Worm (Caenorhabditis elegans) whole organism, L4 larva: Measurements from ENCODE around the gene srg-56.

Experiments
- F26F4.8 ChIP-seq: fragments of 200-800 bp; sonication (Bioruptor generic); conservative IDR thresholded peaks from 2 replicates; pipeline ENCODE4 v1.3.6; 2022; ENCODE audit warnings: missing genetic modification characterization, missing compliant biosample characterization
- F37D6.2 ChIP-seq: sonication (generic microtip); optimal IDR thresholded peaks from 2 replicates; lab custom pipeline; 2016; ENCODE audit warnings: mild to moderate bottlenecking, missing genetic modification characterization, missing compliant biosample characterization
- F44E2.7 ChIP-seq: fragments of 200-800 bp; sonication (Bioruptor generic); IDR thresholded peaks from 2 replicates; pipeline ENCODE4 v2.1.2; 2022; ENCODE audit warnings: missing genetic modification characterization, missing compliant biosample characterization
- F49E8.2 ChIP-seq: sonication (generic microtip); optimal IDR thresholded peaks from 2 replicates; lab custom pipeline; 2016; ENCODE audit warnings: missing compliant biosample characterization, mild to moderate bottlenecking, missing genetic modification characterization, borderline replicate concordance
- R02D3.7 ChIP-seq: fragments of 150-350 bp; sonication (generic microtip); optimal IDR thresholded peaks from 3 replicates; lab custom pipeline; 2014; ENCODE audit warnings: missing biosample characterization, missing genetic modification characterization
- Y105C5A.15 ChIP-seq: fragments of 200-800 bp; sonication (Bioruptor generic); IDR thresholded peaks from 2 replicates; pipeline ENCODE4 v1.3.6; 2022; ENCODE audit warnings: missing genetic modification characterization, missing compliant biosample characterization
- Y48G9A.11 ChIP-seq: fragments of 200-800 bp; sonication (Bioruptor generic); IDR thresholded peaks from 2 replicates; pipeline ENCODE4 v1.3.6; 2022; ENCODE audit warnings: missing genetic modification reagents, missing genetic modification characterization, missing compliant biosample characterization
- Y5F2A.4 ChIP-seq: fragments of 200-800 bp; sonication (Bioruptor generic); optimal IDR thresholded peaks from 2 replicates; lab custom pipeline; 2018; ENCODE audit warnings: mild to moderate bottlenecking, missing genetic modification characterization, missing compliant biosample characterization
- ZK337.2 ChIP-seq: fragments of 200-800 bp; sonication (Bioruptor generic); IDR thresholded peaks from 2 replicates; pipeline ENCODE4 v1.3.6; 2022; ENCODE audit warnings: missing genetic modification reagents, missing genetic modification characterization, missing compliant biosample characterization
- aly-2 ChIP-seq: sonication (generic microtip); optimal IDR thresholded peaks from 2 replicates; lab custom pipeline; 2018; ENCODE audit warnings: missing biosample characterization, missing genetic modification characterization
- attf-4 ChIP-seq: sonication (generic microtip); optimal IDR thresholded peaks from 3 replicates; lab custom pipeline; 2017; ENCODE audit warnings: missing biosample characterization, missing genetic modification characterization
- ceh-28 ChIP-seq: fragments of 150-350 bp; optimal IDR thresholded peaks from 2 replicates; lab custom pipeline; 2014; ENCODE audit warnings: missing biosample characterization, missing genetic modification reagents, missing genetic modification characterization
- ceh-44 ChIP-seq: fragments of 200-800 bp; sonication (Bioruptor generic); IDR thresholded peaks from 2 replicates; pipeline ENCODE4 v1.3.6; 2022; ENCODE audit warnings: missing genetic modification reagents, missing genetic modification characterization, missing compliant biosample characterization
- daf-16 ChIP-seq, 3 experiments: sonication (generic microtip); optimal IDR thresholded peaks; 2 replicates each; lab custom pipeline; 2016 to 2017; ENCODE audit warnings: missing genetic modification characterization in 3 of 3, missing genetic modification reagents in 3 of 3, mild to moderate bottlenecking in 2 of 3, missing compliant biosample characterization in 2 of 3, missing biosample characterization in 1 of 3, moderate library complexity in 1 of 3
- daf-19 ChIP-seq: fragments of 200-800 bp; sonication (Bioruptor generic); conservative IDR thresholded peaks from 2 replicates; pipeline ENCODE4 v1.3.6; 2022; ENCODE audit warnings: missing genetic modification characterization, missing compliant biosample characterization
- dmd-6 ChIP-seq: fragments of 200-800 bp; sonication (Bioruptor generic); IDR thresholded peaks from 2 replicates; pipeline ENCODE4 v1.3.6; 2022; ENCODE audit warnings: missing genetic modification reagents, missing genetic modification characterization, missing compliant biosample characterization
- dmd-8 ChIP-seq: fragments of 200-800 bp; sonication (Bioruptor generic); IDR thresholded peaks from 2 replicates; pipeline ENCODE4 v1.3.6; 2022; ENCODE audit warnings: missing genetic modification characterization, missing compliant biosample characterization
- dpl-1 ChIP-seq: fragments of 150-350 bp; optimal IDR thresholded peaks from 2 replicates; lab custom pipeline; 2014; ENCODE audit warnings: missing biosample characterization, missing genetic modification reagents, missing genetic modification characterization
- duxl-1 ChIP-seq: sonication (generic microtip); optimal IDR thresholded peaks from 2 replicates; lab custom pipeline; 2016; ENCODE audit warnings: mild to moderate bottlenecking, missing genetic modification characterization, moderate library complexity, missing compliant biosample characterization; ENCODE audit not compliant: poor library complexity
- fos-1 ChIP-seq: fragments of 150-350 bp; optimal IDR thresholded peaks from 2 replicates; lab custom pipeline; 2014; ENCODE audit warnings: missing biosample characterization, missing genetic modification characterization
- gei-8 ChIP-seq: fragments of 200-800 bp; sonication (Bioruptor generic); optimal IDR thresholded peaks from 2 replicates; lab custom pipeline; 2018; ENCODE audit warnings: mild to moderate bottlenecking, missing genetic modification characterization, missing compliant biosample characterization
- hlh-11 ChIP-seq: fragments of 200-800 bp; sonication (Bioruptor generic); optimal IDR thresholded peaks from 2 replicates; lab custom pipeline; 2018; ENCODE audit warnings: mild to moderate bottlenecking, missing genetic modification characterization, missing compliant biosample characterization
- lin-13 ChIP-seq: fragments of 150-350 bp; optimal IDR thresholded peaks from 2 replicates; lab custom pipeline; 2014; ENCODE audit warnings: missing biosample characterization, missing genetic modification reagents, missing genetic modification characterization
- lin-38 ChIP-seq: fragments of 200-800 bp; sonication (Bioruptor generic); IDR thresholded peaks from 2 replicates; pipeline ENCODE4 v1.3.6; 2022; ENCODE audit warnings: missing genetic modification reagents, missing genetic modification characterization, missing compliant biosample characterization
- lsy-2 ChIP-seq, 2 experiments: fragments of 150-350 bp in 1 of 2; sonication (generic microtip) in 1 of 2; optimal IDR thresholded peaks; 2 replicates each; lab custom pipeline; 2014 to 2017; ENCODE audit warnings: missing biosample characterization in 2 of 2, missing genetic modification characterization in 2 of 2
- madf-5 ChIP-seq, 2 experiments: fragments of 200-800 bp; sonication (Bioruptor generic); IDR thresholded peaks; 2 replicates each; pipeline ENCODE4 v1.3.6; 2022; ENCODE audit warnings: missing compliant biosample characterization in 2 of 2, missing genetic modification characterization in 2 of 2
- mdl-1 ChIP-seq, 2 experiments: fragments of 150-350 bp in 1 of 2; sonication (generic microtip) in 1 of 2; optimal IDR thresholded peaks; 2 replicates each; lab custom pipeline; 2014 to 2017; ENCODE audit warnings: missing biosample characterization in 2 of 2, missing genetic modification characterization in 2 of 2
- nhr-11 ChIP-seq: fragments of 150-350 bp; optimal IDR thresholded peaks from 2 replicates; lab custom pipeline; 2014; ENCODE audit warnings: missing biosample characterization, missing genetic modification characterization
- nhr-28 ChIP-seq: fragments of 150-350 bp; optimal IDR thresholded peaks from 2 replicates; lab custom pipeline; 2014; ENCODE audit warnings: missing biosample characterization, missing genetic modification characterization
- nhr-41 ChIP-seq: fragments of 200-800 bp; sonication (Bioruptor generic); IDR thresholded peaks from 2 replicates; pipeline ENCODE4 v1.3.6; 2022; ENCODE audit warnings: missing genetic modification reagents, missing genetic modification characterization, missing compliant biosample characterization
- nhr-42 ChIP-seq: fragments of 200-800 bp; sonication (Bioruptor generic); IDR thresholded peaks from 2 replicates; pipeline ENCODE4 v1.3.6; 2022; ENCODE audit warnings: missing genetic modification characterization, missing compliant biosample characterization
- pha-4 ChIP-seq, 2 experiments: fragments of 150-350 bp in 1 of 2; fragments of 200-800 bp in 1 of 2; sonication (Bioruptor generic) in 1 of 2; IDR thresholded peaks in 1 of 2; optimal IDR thresholded peaks in 1 of 2; 2 replicates each; pipeline versions ENCODE4 v1.3.6 to Lab custom; 2014 to 2022; ENCODE audit warnings: missing genetic modification characterization in 2 of 2, missing genetic modification reagents in 2 of 2, missing biosample characterization in 1 of 2, missing compliant biosample characterization in 1 of 2
- php-3 ChIP-seq: fragments of 200-800 bp; sonication (Bioruptor generic); IDR thresholded peaks from 2 replicates; pipeline ENCODE4 v1.3.6; 2022; ENCODE audit warnings: missing genetic modification reagents, missing genetic modification characterization, missing compliant biosample characterization
- pqm-1 ChIP-seq: sonication (generic microtip); optimal IDR thresholded peaks from 2 replicates; lab custom pipeline; 2017; ENCODE audit warnings: missing biosample characterization, missing genetic modification characterization
- rbr-2 ChIP-seq: sonication (generic microtip); optimal IDR thresholded peaks from 2 replicates; lab custom pipeline; 2016; ENCODE audit warnings: missing genotype, missing genetic modification characterization, missing compliant biosample characterization
- saeg-2 ChIP-seq: fragments of 200-800 bp; sonication (Bioruptor generic); IDR thresholded peaks from 2 replicates; pipeline ENCODE4 v1.3.6; 2022; ENCODE audit warnings: missing genetic modification reagents, missing genetic modification characterization, missing compliant biosample characterization
- sdz-12 ChIP-seq: fragments of 200-800 bp; sonication (Bioruptor generic); optimal IDR thresholded peaks from 2 replicates; lab custom pipeline; 2018; ENCODE audit warnings: mild to moderate bottlenecking, missing genetic modification characterization, missing compliant biosample characterization
- spr-3 ChIP-seq: fragments of 200-800 bp; sonication (Bioruptor generic); optimal IDR thresholded peaks from 2 replicates; lab custom pipeline; 2018; ENCODE audit warnings: mild to moderate bottlenecking, missing genetic modification characterization, missing compliant biosample characterization
- tra-1 ChIP-seq: fragments of 200-800 bp; sonication (Bioruptor generic); IDR thresholded peaks from 2 replicates; pipeline ENCODE4 v1.3.6; 2022; ENCODE audit warnings: missing genetic modification reagents, missing genetic modification characterization, missing compliant biosample characterization
- unc-62 ChIP-seq, 3 experiments: fragments of 150-350 bp in 1 of 3; sonication (generic microtip); optimal IDR thresholded peaks in 2 of 3; peaks in 1 of 3; 1 replicate in 1 of 3; 2 replicates in 2 of 3; lab custom pipeline; 2014 to 2017; ENCODE audit warnings: missing biosample characterization in 3 of 3, missing genetic modification characterization in 3 of 3, missing genetic modification reagents in 3 of 3, missing genotype in 1 of 3
- vab-7 ChIP-seq: fragments of 200-800 bp; sonication (Bioruptor generic); IDR thresholded peaks from 2 replicates; pipeline ENCODE4 v1.3.6; 2022; ENCODE audit warnings: missing genetic modification reagents, missing genetic modification characterization, missing compliant biosample characterization
- zag-1 ChIP-seq: fragments of 150-350 bp; optimal IDR thresholded peaks from 2 replicates; lab custom pipeline; 2014; ENCODE audit warnings: missing biosample characterization, missing genetic modification characterization
- zfp-2 ChIP-seq: sonication (generic microtip); optimal IDR thresholded peaks from 2 replicates; lab custom pipeline; 2016; ENCODE audit warnings: mild to moderate bottlenecking, missing genetic modification characterization, missing compliant biosample characterization

Gene srg-56

DNA sequence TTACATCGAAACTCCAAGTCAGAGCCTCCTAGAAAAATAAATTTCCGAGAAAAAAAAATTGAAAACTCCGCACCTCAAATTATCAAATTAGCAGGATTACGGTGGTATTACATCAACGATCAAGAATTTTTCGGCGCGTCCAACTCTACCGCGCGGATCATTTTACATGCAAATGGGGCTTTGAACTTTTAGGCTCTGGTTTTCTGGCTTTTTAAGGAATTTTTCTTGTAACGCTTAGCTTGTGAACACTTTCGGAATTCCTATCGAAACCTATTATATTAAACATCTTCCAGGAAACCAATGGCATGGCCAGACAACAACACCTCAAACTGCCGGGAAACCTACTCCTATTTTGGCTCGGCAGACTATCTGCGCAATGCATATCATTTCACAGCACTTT, 33.5 kb upstream of the srg-56 start, which contains the start of gene srh-56:
Gene srh-56 (plus strand): TSS at position 301 of the 400 bp plus-strand sequence.
- TF ChIP-seq zfp-2 (tag; lab: Kevin White, UChicago): no peak
- no peak for TF ChIP-seq F44E2.7
- TF ChIP-seq daf-16 (GFP tag; optimal IDR thresholded peaks at IDR 0.05; lab: Kevin White, UChicago): no peak
- no peak for TF ChIP-seq daf-16 (tag; optimal IDR thresholded peaks at IDR 0.05; lab: Kevin White, UChicago)
- no peak for TF ChIP-seq duxl-1 (tag; lab: Kevin White, UChicago)
- TF ChIP-seq tra-1 (GFP tag; lab: Robert Waterston, UW): no peak
- TF ChIP-seq zag-1: no peak

DNA sequence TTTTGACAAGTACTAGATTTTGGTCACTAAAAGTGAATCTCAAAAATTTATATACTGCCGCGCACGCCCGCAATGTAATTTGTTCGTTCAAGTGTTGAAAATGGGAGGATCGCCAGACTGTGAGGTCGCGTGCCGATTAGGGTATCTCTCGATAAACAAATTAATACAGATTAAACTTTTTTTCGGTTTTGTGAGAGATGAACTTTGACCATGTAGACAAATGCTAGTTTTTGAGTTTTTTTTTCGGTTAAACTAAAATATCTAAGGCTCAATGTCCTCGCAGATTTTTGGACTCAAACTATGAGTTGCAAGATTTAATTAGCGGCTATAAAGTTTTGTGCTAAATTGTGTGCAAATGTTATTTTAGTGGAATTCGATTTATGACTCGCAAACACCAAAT, 31.7 kb upstream of the srg-56 start, which contains the start of gene dhs-15:
Gene dhs-15 (minus strand): TSS at position 101 of the 400 bp plus-strand sequence.
- TF ChIP-seq attf-4 (tag; lab: Kevin White, UChicago) (no peak), Y105C5A.15 (no peak), nhr-28 (tag; lab: Kevin White, UChicago) (no peak), pha-4 (GFP tag; IDR thresholded peaks at IDR 0.05; lab: Robert Waterston, UW) (no peak), pha-4 (tag; optimal IDR thresholded peaks at IDR 0.05; lab: Kevin White, UChicago) (no peak), spr-3 (GFP tag; lab: Kevin White, UChicago) (no peak), php-3 (GFP tag; lab: Robert Waterston, UW) (no peak), dpl-1 (no peak), ceh-44 (no peak), madf-5 (GFP tag; IDR thresholded peaks at IDR 0.05; lab: Robert Waterston, UW) (no peak), nhr-41 (GFP tag; lab: Robert Waterston, UW) (no peak), unc-62 (GFP tag; optimal IDR thresholded peaks at IDR 0.05 in 1 of 2; lab: Kevin White, UChicago) (no peak), unc-62 (tag; optimal IDR thresholded peaks at IDR 0.05; lab: Kevin White, UChicago) (no peak), aly-2 (tag; lab: Kevin White, UChicago) (no peak), dmd-8 (GFP tag; lab: Robert Waterston, UW) (no peak), nhr-11 (tag; lab: Kevin White, UChicago) (no peak), lsy-2 (tag; optimal IDR thresholded peaks at IDR 0.05; lab: Kevin White, UChicago) (no peak), fos-1 (tag; lab: Kevin White, UChicago) (no peak), F26F4.8 (GFP tag; lab: Robert Waterston, UW) (no peak), Y48G9A.11 (GFP tag; lab: Robert Waterston, UW) (no peak), F37D6.2 (tag; lab: Kevin White, UChicago) (no peak), R02D3.7 (tag; lab: Kevin White, UChicago) (no peak)

DNA sequence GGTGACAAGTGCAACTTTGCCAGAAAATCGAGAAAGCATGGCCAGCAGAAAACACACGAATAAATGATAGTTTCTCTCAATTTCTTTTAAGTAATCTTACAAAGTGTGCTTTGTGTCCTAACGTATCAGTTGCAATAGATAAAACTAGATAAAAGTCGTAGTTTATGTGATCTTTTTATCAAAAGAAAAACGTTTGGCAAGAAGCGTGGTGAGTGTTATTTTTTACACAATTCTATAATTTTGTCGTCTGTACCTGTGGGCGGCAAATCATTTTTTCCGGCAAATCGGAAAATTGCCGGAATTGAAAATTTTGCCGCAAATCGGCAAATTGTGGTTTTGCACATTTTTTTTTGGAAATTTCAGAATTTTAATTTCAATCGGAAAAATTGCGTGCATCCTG, 29.4 kb upstream of the srg-56 start, which contains the start of gene R05D8.9:
Gene R05D8.9 (minus strand): TSS at position 101 of the 400 bp plus-strand sequence.
- peak in 1 of 2 experiments; percentile 64 for TF ChIP-seq unc-62 (GFP tag; optimal IDR thresholded peaks at IDR 0.05 in 1 of 2; lab: Kevin White, UChicago)
- no peak for TF ChIP-seq unc-62 (tag; optimal IDR thresholded peaks at IDR 0.05; lab: Kevin White, UChicago)
- no peak for TF ChIP-seq rbr-2 (tag; lab: Kevin White, UChicago)
- TF ChIP-seq daf-19 (GFP tag; lab: Robert Waterston, UW): no peak
- TF ChIP-seq nhr-28 (tag; lab: Kevin White, UChicago): peak; percentile 78
- TF ChIP-seq nhr-42 (GFP tag; lab: Robert Waterston, UW): no peak
- no peak for TF ChIP-seq lin-38 (GFP tag; lab: Robert Waterston, UW)
- no peak for TF ChIP-seq Y105C5A.15

DNA sequence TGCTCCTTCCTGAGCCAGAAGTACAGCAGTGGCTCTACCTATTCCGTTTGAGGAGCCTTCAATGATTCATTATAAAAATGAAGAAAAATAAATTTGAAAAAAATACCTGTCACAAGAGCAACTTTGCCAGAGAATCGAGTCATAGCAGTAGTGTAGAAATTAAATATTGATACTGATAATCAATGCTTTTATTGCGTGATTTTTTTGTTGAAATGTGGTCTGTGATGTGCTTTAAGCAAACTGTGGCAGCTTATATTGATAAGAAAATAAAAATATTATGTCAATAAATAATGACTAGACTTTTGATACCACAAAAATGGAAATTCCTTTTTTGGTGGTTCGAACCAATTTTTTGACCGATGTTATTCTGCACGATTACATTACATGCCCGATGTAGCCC, 27.0 kb upstream of the srg-56 start, which contains the start of gene dhs-14:
Gene dhs-14 (minus strand): TSS at position 149 of the 400 bp plus-strand sequence.
- TF ChIP-seq nhr-42 (GFP tag; lab: Robert Waterston, UW) (no peak), mdl-1 (tag; optimal IDR thresholded peaks at IDR 0.05; lab: Kevin White, UChicago) (no peak), sdz-12 (no peak), Y5F2A.4 (GFP tag; lab: Kevin White, UChicago) (no peak), daf-19 (GFP tag; lab: Robert Waterston, UW) (no peak), pha-4 (GFP tag; IDR thresholded peaks at IDR 0.05; lab: Robert Waterston, UW) (no peak), pha-4 (tag; optimal IDR thresholded peaks at IDR 0.05; lab: Kevin White, UChicago) (no peak), lsy-2 (tag; optimal IDR thresholded peaks at IDR 0.05; lab: Kevin White, UChicago) (no peak), saeg-2 (no peak), hlh-11 (tag; lab: Kevin White, UChicago) (peak; percentile 25), gei-8 (GFP tag; lab: Kevin White, UChicago) (no peak), ZK337.2 (GFP tag; lab: Robert Waterston, UW) (no peak), php-3 (GFP tag; lab: Robert Waterston, UW) (0 out of 2 replicates have a peak, but pooled peaks have one; percentile 11), pqm-1 (tag; lab: Kevin White, UChicago) (peak; percentile 65), lin-13 (no peak), zag-1 (no peak), vab-7 (GFP tag; lab: Robert Waterston, UW) (no peak), F49E8.2 (tag; lab: Kevin White, UChicago) (no peak), nhr-28 (tag; lab: Kevin White, UChicago) (peak; percentile 92), ceh-28 (tag; lab: Kevin White, UChicago) (no peak), dmd-6 (GFP tag; lab: Robert Waterston, UW) (peak; percentile 71)
